Fruit fly (Drosophila melanogaster): ENCODE results near the gene CG12985.

CG12985 gene

dm6 chrX:17881138-17882121 is 2.1 kb upstream of the CG12985 start (continued):
- peak; percentile 57 for TF ChIP-seq CG13624 (GFP tag; optimal IDR thresholded peaks at IDR 0.05)
- peak; percentile 21 for TF ChIP-seq CG12219 (GFP tag; optimal IDR thresholded peaks at IDR 0.05)
- peak; percentile 58 for TF ChIP-seq Xbp1 (GFP tag; optimal IDR thresholded peaks at IDR 0.05)
- TF ChIP-seq chif (GFP tag; optimal IDR thresholded peaks at IDR 0.05) = peak in 1 of 2 experiments; percentile 15
- peak; percentile 12; the same call in 1 of the 2 replicates for TF ChIP-seq CG31441 (GFP tag; IDR thresholded peaks at IDR 0.05)
- no peak for TF ChIP-seq CG12942 (GFP tag; optimal IDR thresholded peaks at IDR 0.05)
- peak; percentile 57; the same call in 1 of the 2 replicates for TF ChIP-seq CG11085 (GFP tag; IDR thresholded peaks at IDR 0.05)
- peak; percentile 68 for TF ChIP-seq Antp (GFP tag; optimal IDR thresholded peaks at IDR 0.05)
- TF ChIP-seq Mrtf (GFP tag; IDR thresholded peaks at IDR 0.05) = 0 out of 3 replicates have a peak, but pooled peaks have one; percentile 48
- no peak for TF ChIP-seq CG8290 (GFP tag; optimal IDR thresholded peaks at IDR 0.05)
- peak in 1 of 2 experiments; percentile 85 for TF ChIP-seq CG8290 (tag; optimal IDR thresholded peaks at IDR 0.05)
- no peak for TF ChIP-seq tup (GFP tag; optimal IDR thresholded peaks at IDR 0.05)
- TF ChIP-seq Trl (optimal IDR thresholded peaks at IDR 0.05) = peak; percentile 19 to 32
- TF ChIP-seq Trl (GFP tag; optimal IDR thresholded peaks at IDR 0.05) = no peak
- TF ChIP-seq CG10321 (GFP tag; IDR thresholded peaks at IDR 0.05) = no peak
- TF ChIP-seq ttk (GFP tag; IDR thresholded peaks at IDR 0.05) = no peak
- peak; percentile 30 for TF ChIP-seq crc (GFP tag; optimal IDR thresholded peaks at IDR 0.05)
- peak; percentile 39; the same call in 1 of the 2 replicates for TF ChIP-seq Rx (GFP tag; IDR thresholded peaks at IDR 0.05)
- no peak for TF ChIP-seq vnd (GFP tag; IDR thresholded peaks at IDR 0.05; ENCODE audit: partially characterized antibody)
- TF ChIP-seq CG3281 (GFP tag; optimal IDR thresholded peaks at IDR 0.05) = peak; percentile 71
- TF ChIP-seq tio (GFP tag; optimal IDR thresholded peaks at IDR 0.05) = peak; percentile 44
- TF ChIP-seq Hsf (GFP tag; optimal IDR thresholded peaks at IDR 0.05) = peak; percentile 40
- no peak for TF ChIP-seq bigmax (GFP tag; optimal IDR thresholded peaks at IDR 0.05)
- TF ChIP-seq p53 (GFP tag; optimal IDR thresholded peaks at IDR 0.05) = no peak
- TF ChIP-seq CG1603 (tag; optimal IDR thresholded peaks at IDR 0.05) = peak; percentile 53
- TF ChIP-seq CG12391 (tag; optimal IDR thresholded peaks at IDR 0.05) = peak; percentile 29
- no peak for TF ChIP-seq CG10431 (GFP tag; optimal IDR thresholded peaks at IDR 0.05)
- TF ChIP-seq usp (GFP tag; optimal IDR thresholded peaks at IDR 0.05) = no peak
- TF ChIP-seq gro (GFP tag; optimal IDR thresholded peaks at IDR 0.05) = peak; percentile 64
- no peak for TF ChIP-seq HLHmδ (GFP tag; optimal IDR thresholded peaks at IDR 0.05)
- no peak for TF ChIP-seq C15 (GFP tag; IDR thresholded peaks at IDR 0.05)
- no peak for TF ChIP-seq Spps (tag; optimal IDR thresholded peaks at IDR 0.05)
- peak; percentile 46 for TF ChIP-seq Chrac-16 (GFP tag; optimal IDR thresholded peaks at IDR 0.05)
- peak; percentile 14 for TF ChIP-seq CG10543 (GFP tag; optimal IDR thresholded peaks at IDR 0.05)
- no peak for TF ChIP-seq CG1529 (GFP tag; optimal IDR thresholded peaks at IDR 0.05)
- TF ChIP-seq CG18599 (GFP tag; optimal IDR thresholded peaks at IDR 0.05) = peak; percentile 69
- peak; percentile 52 for TF ChIP-seq Hmx (GFP tag; optimal IDR thresholded peaks at IDR 0.05)
- peak; percentile 16; the same call in 1 of the 2 replicates for TF ChIP-seq Ada2b (GFP tag; IDR thresholded peaks at IDR 0.05)
- TF ChIP-seq CG5180 (GFP tag; optimal IDR thresholded peaks at IDR 0.05) = peak; percentile 15
- peak in 1 of 2 experiments; percentile 83 for TF ChIP-seq eve (GFP tag; optimal IDR thresholded peaks at IDR 0.05)
- TF ChIP-seq nom (GFP tag; optimal IDR thresholded peaks at IDR 0.05) = peak; percentile 71
- no peak for TF ChIP-seq yki (optimal IDR thresholded peaks at IDR 0.05)
- TF ChIP-seq CG4707 (GFP tag; optimal IDR thresholded peaks at IDR 0.05) = no peak
- TF ChIP-seq CG4854 (GFP tag; optimal IDR thresholded peaks at IDR 0.05) = no peak
- TF ChIP-seq chinmo (GFP tag; IDR thresholded peaks at IDR 0.05; ENCODE audit: partially characterized antibody) = 0 out of 4 replicates have a peak, but pooled peaks have one; percentile 16
- TF ChIP-seq Dip3 (GFP tag; optimal IDR thresholded peaks at IDR 0.05) = peak; percentile 82
- TF ChIP-seq dan (GFP tag; IDR thresholded peaks at IDR 0.05) = no peak
- no peak for TF ChIP-seq CG8359 (GFP tag; optimal IDR thresholded peaks at IDR 0.05; ENCODE audit: borderline replicate concordance)
- no peak for TF ChIP-seq abd-A (tag; optimal IDR thresholded peaks at IDR 0.05)

All from whole organism, embryonic.